Worm (Caenorhabditis elegans) whole organism, L4/young adult: ENCODE measurements around the gene B0478.3.

Experiments used
- W03F9.2 ChIP-seq: fragments of 150-350 bp; optimal IDR thresholded peaks from 2 replicates; lab custom pipeline; 2014; ENCODE audit warnings: missing biosample characterization, missing genetic modification characterization
- dao-5 ChIP-seq: sonication (generic microtip); optimal IDR thresholded peaks from 2 replicates; lab custom pipeline; 2016; ENCODE audit warnings: missing genotype, missing genetic modification characterization, moderate library complexity, missing compliant biosample characterization
- him-1 ChIP-seq: sonication (generic microtip); optimal IDR thresholded peaks from 2 replicates; lab custom pipeline; 2016; ENCODE audit warnings: missing genotype, missing genetic modification reagents, missing genetic modification characterization, missing compliant biosample characterization

- TF ChIP-seq W03F9.2 (tag; lab: Kevin White, UChicago) (no peak), dao-5 (no peak), him-1 (no peak)
These were observed 22.4 kb upstream of the B0478.3 start, which contains the start of gene prkl-1 for ce11 chrIV:6986835-6987234.
